Fruit fly (Drosophila melanogaster) whole organism, embryonic: ENCODE measurements around the gene CG5641.
A peak's percentile ranks its signal among the peaks of the same experiment; 100 is the strongest.

ENCODE experiments used
- Abd-B ChIP-seq: fragments of 200-800 bp; sonication (Bioruptor generic); optimal IDR thresholded peaks from 2 replicates; lab custom pipeline; 2018; ENCODE audit warnings: missing biosample characterization, mild to moderate bottlenecking, missing genetic modification characterization, moderate library complexity
- Ada2b ChIP-seq: fragments of 200-800 bp; sonication (Bioruptor generic); IDR thresholded peaks from 2 replicates; pipeline ENCODE4 v1.3.6; 2022; ENCODE audit warnings: missing biosample characterization, missing genetic modification characterization
- BEAF-32 ChIP-seq: fragments of 200-800 bp; sonication (Bioruptor generic); optimal IDR thresholded peaks from 3 replicates; lab custom pipeline; 2017; ENCODE audit warnings: missing biosample characterization, missing genetic modification characterization, mild to moderate bottlenecking, moderate library complexity, missing genetic modification reagents
- BtbVII ChIP-seq: fragments of 200-800 bp; sonication (Bioruptor generic); optimal IDR thresholded peaks from 3 replicates; lab custom pipeline; 2017; ENCODE audit warnings: missing biosample characterization, mild to moderate bottlenecking, missing genetic modification characterization
- CG10267 ChIP-seq: fragments of 200-800 bp; sonication (Bioruptor generic); optimal IDR thresholded peaks from 2 replicates; lab custom pipeline; 2018; ENCODE audit warnings: missing biosample characterization, mild to moderate bottlenecking, missing genetic modification characterization, moderate library complexity
- CG10543 ChIP-seq: fragments of 200-800 bp; sonication (Bioruptor generic); optimal IDR thresholded peaks from 3 replicates; lab custom pipeline; 2017; ENCODE audit warnings: missing biosample characterization, mild to moderate bottlenecking, missing genetic modification characterization, moderate library complexity
- CG11504 ChIP-seq: fragments of 200-800 bp; sonication (Bioruptor generic); optimal IDR thresholded peaks from 3 replicates; lab custom pipeline; 2019; ENCODE audit warnings: missing biosample characterization, mild to moderate bottlenecking, missing genetic modification characterization, moderate library complexity
- CG12299 ChIP-seq: fragments of 200-800 bp; sonication (Bioruptor generic); optimal IDR thresholded peaks from 2 replicates; lab custom pipeline; 2018; ENCODE audit warnings: missing biosample characterization, mild to moderate bottlenecking, missing genetic modification characterization
- CG12769 ChIP-seq: fragments of 200-800 bp; sonication (Bioruptor generic); optimal IDR thresholded peaks from 2 replicates; lab custom pipeline; 2019; ENCODE audit warnings: missing biosample characterization, mild to moderate bottlenecking, missing genetic modification characterization, moderate library complexity
- CG14965 ChIP-seq: fragments of 200-800 bp; sonication (Bioruptor generic); optimal IDR thresholded peaks from 2 replicates; lab custom pipeline; 2016; ENCODE audit warnings: missing biosample characterization, missing genetic modification characterization, borderline replicate concordance
- CG17568 ChIP-seq: fragments of 200-800 bp; sonication (Bioruptor generic); optimal IDR thresholded peaks from 2 replicates; lab custom pipeline; 2018; ENCODE audit warnings: missing biosample characterization, mild to moderate bottlenecking, missing genetic modification characterization, moderate library complexity
- CG17802 ChIP-seq: fragments of 200-800 bp; sonication (Bioruptor generic); optimal IDR thresholded peaks from 2 replicates; lab custom pipeline; 2018; ENCODE audit warnings: missing biosample characterization, mild to moderate bottlenecking, missing genetic modification characterization, moderate library complexity
- CG32772 ChIP-seq: fragments of 200-800 bp; sonication (Bioruptor generic); IDR thresholded peaks from 2 replicates; pipeline ENCODE4 v1.3.6; 2022; ENCODE audit warnings: missing biosample characterization, missing genetic modification characterization
- CG34224 ChIP-seq: fragments of 200-800 bp; sonication (Bioruptor generic); IDR thresholded peaks from 3 replicates; pipeline ENCODE4 v1.3.6; 2022; ENCODE audit warnings: missing biosample characterization, missing genetic modification characterization; ENCODE audit not compliant: partially characterized antibody
- CG6689 ChIP-seq: fragments of 200-800 bp; sonication (Bioruptor generic); IDR thresholded peaks from 2 replicates; pipeline ENCODE4 v1.3.6; 2022; ENCODE audit warnings: missing biosample characterization, missing genetic modification characterization
- CHES-1-like ChIP-seq: fragments of 200-800 bp; sonication (Bioruptor generic); optimal IDR thresholded peaks from 2 replicates; lab custom pipeline; 2016; ENCODE audit warnings: missing biosample characterization, missing genetic modification characterization
- D19B ChIP-seq: fragments of 200-800 bp; sonication (Bioruptor generic); optimal IDR thresholded peaks from 2 replicates; lab custom pipeline; 2017; ENCODE audit warnings: missing biosample characterization, mild to moderate bottlenecking, missing genetic modification characterization
- Dip3 ChIP-seq: fragments of 200-800 bp; sonication (Bioruptor generic); optimal IDR thresholded peaks from 3 replicates; lab custom pipeline; 2016; ENCODE audit warnings: missing biosample characterization, missing genetic modification characterization
- Drgx ChIP-seq: fragments of 200-800 bp; sonication (Bioruptor generic); IDR thresholded peaks from 2 replicates; pipeline ENCODE4 v1.3.6; 2022; ENCODE audit warnings: missing biosample characterization, missing genetic modification characterization
- Ets65A ChIP-seq: fragments of 200-800 bp; sonication (Bioruptor generic); peaks from one replicate; lab custom pipeline; 2016; ENCODE audit warnings: missing biosample characterization, missing genetic modification characterization
- Ets97D ChIP-seq: fragments of 200-800 bp; sonication (Bioruptor generic); optimal IDR thresholded peaks from 3 replicates; lab custom pipeline; 2016; ENCODE audit warnings: missing biosample characterization, missing genetic modification characterization
- HLH4C ChIP-seq: fragments of 200-800 bp; sonication (Bioruptor generic); IDR thresholded peaks from 3 replicates; pipeline ENCODE4 v1.3.6; 2022; ENCODE audit warnings: missing biosample characterization, missing genetic modification characterization; ENCODE audit not compliant: partially characterized antibody
- HmgZ ChIP-seq: fragments of 200-800 bp; sonication (Bioruptor generic); optimal IDR thresholded peaks from 2 replicates; lab custom pipeline; 2018; ENCODE audit warnings: missing biosample characterization, mild to moderate bottlenecking, missing genetic modification characterization
- Hmr ChIP-seq: fragments of 200-800 bp; sonication (Bioruptor generic); optimal IDR thresholded peaks from 3 replicates; lab custom pipeline; 2017; ENCODE audit warnings: mild to moderate bottlenecking, missing biosample characterization, missing genetic modification reagents, missing genetic modification characterization
- Mes4 ChIP-seq: fragments of 200-800 bp; sonication (Bioruptor generic); optimal IDR thresholded peaks from 2 replicates; lab custom pipeline; 2016; ENCODE audit warnings: missing biosample characterization, missing genetic modification characterization
- Opbp ChIP-seq: fragments of 200-800 bp; sonication (Bioruptor generic); IDR thresholded peaks from 3 replicates; pipeline ENCODE4 v1.3.6; 2022; ENCODE audit warnings: missing biosample characterization, missing genetic modification characterization; ENCODE audit not compliant: partially characterized antibody
- YL-1 ChIP-seq: fragments of 200-800 bp; sonication (Bioruptor generic); optimal IDR thresholded peaks from 3 replicates; lab custom pipeline; 2017; ENCODE audit warnings: missing biosample characterization, mild to moderate bottlenecking, missing genetic modification characterization
- amos ChIP-seq: fragments of 200-800 bp; sonication (Bioruptor generic); IDR thresholded peaks from 2 replicates; pipeline ENCODE4 v1.3.6; 2022; ENCODE audit warnings: missing biosample characterization, missing genetic modification characterization; ENCODE audit not compliant: partially characterized antibody
- ap ChIP-seq: fragments of 200-800 bp; sonication (Bioruptor generic); IDR thresholded peaks from 2 replicates; pipeline ENCODE4 v1.3.6; 2022; ENCODE audit warnings: missing biosample characterization, missing genetic modification characterization
- br ChIP-seq: fragments of >200 bp; optimal IDR thresholded peaks from 2 replicates; lab custom pipeline; 2017
- btn ChIP-seq: fragments of 200-800 bp; sonication (Bioruptor generic); optimal IDR thresholded peaks from 2 replicates; lab custom pipeline; 2016; ENCODE audit warnings: missing biosample characterization, missing genetic modification characterization
- chif ChIP-seq, 2 experiments: fragments of 200-800 bp; sonication (Bioruptor generic); optimal IDR thresholded peaks; 3 replicates each; lab custom pipeline; 2016; ENCODE audit warnings: missing biosample characterization in 2 of 2, missing genetic modification characterization in 2 of 2
- chinmo ChIP-seq: fragments of 200-800 bp; sonication (Bioruptor generic); IDR thresholded peaks from 4 replicates; pipeline ENCODE4 v1.3.6; 2022; ENCODE audit warnings: missing biosample characterization, missing genetic modification characterization; ENCODE audit not compliant: partially characterized antibody
- chm ChIP-seq: fragments of 200-800 bp; sonication (Bioruptor generic); IDR thresholded peaks from 2 replicates; pipeline ENCODE4 v1.3.6; 2022; ENCODE audit warnings: missing biosample characterization, missing genetic modification characterization
- crol ChIP-seq: fragments of 200-800 bp; sonication (Bioruptor generic); IDR thresholded peaks from 2 replicates; pipeline ENCODE4 v1.3.6; 2022; ENCODE audit warnings: missing biosample characterization, missing genetic modification characterization
- cwo ChIP-seq: fragments of 200-800 bp; sonication (Bioruptor generic); optimal IDR thresholded peaks from 3 replicates; lab custom pipeline; 2017; ENCODE audit warnings: missing biosample characterization, missing genetic modification characterization, mild to moderate bottlenecking, moderate library complexity, missing genetic modification reagents
- esg ChIP-seq: fragments of 200-800 bp; sonication (Bioruptor generic); conservative IDR thresholded peaks from 2 replicates; pipeline ENCODE4 v1.3.6; 2022; ENCODE audit warnings: missing biosample characterization, missing genetic modification characterization
- eyg ChIP-seq: fragments of 200-800 bp; sonication (Bioruptor generic); optimal IDR thresholded peaks from 3 replicates; lab custom pipeline; 2016; ENCODE audit warnings: missing biosample characterization, missing genetic modification characterization
- hbn ChIP-seq: fragments of 200-800 bp; sonication (Bioruptor generic); IDR thresholded peaks from 2 replicates; pipeline ENCODE4 v1.3.6; 2022; ENCODE audit warnings: missing biosample characterization, missing genetic modification characterization; ENCODE audit not compliant: partially characterized antibody
- hth ChIP-seq: fragments of >200 bp; optimal IDR thresholded peaks from 2 replicates; lab custom pipeline; 2017; ENCODE audit warnings: inconsistent platforms
- knrl ChIP-seq: fragments of 200-800 bp; sonication (Bioruptor generic); IDR thresholded peaks from 3 replicates; pipeline ENCODE4 v1.3.6; 2022; ENCODE audit warnings: missing biosample characterization, missing genetic modification characterization; ENCODE audit not compliant: partially characterized antibody
- lov ChIP-seq, 2 experiments: fragments of 200-800 bp in 1 of 2; fragments of >200 bp in 1 of 2; sonication (Bioruptor generic) in 1 of 2; IDR thresholded peaks in 1 of 2; optimal IDR thresholded peaks in 1 of 2; 2 replicates in 1 of 2; 3 replicates in 1 of 2; pipeline versions ENCODE4 v1.3.6 to Lab custom; 2017 to 2022; ENCODE audit warnings: missing biosample characterization in 1 of 2, missing genetic modification characterization in 1 of 2
- mam ChIP-seq: fragments of 200-800 bp; sonication (Bioruptor generic); optimal IDR thresholded peaks from 3 replicates; lab custom pipeline; 2016; ENCODE audit warnings: missing biosample characterization, missing genetic modification characterization
- otp ChIP-seq: fragments of 200-800 bp; sonication (Bioruptor generic); IDR thresholded peaks from 3 replicates; pipeline ENCODE4, ENCODE4 v1.3.6; 2022; ENCODE audit warnings: missing biosample characterization, missing genetic modification characterization
- pzg ChIP-seq: fragments of 200-800 bp; sonication (Bioruptor generic); optimal IDR thresholded peaks from 3 replicates; lab custom pipeline; 2018; ENCODE audit warnings: missing biosample characterization, mild to moderate bottlenecking, missing genetic modification characterization, moderate library complexity
- rib ChIP-seq: fragments of 200-800 bp; sonication (Bioruptor generic); IDR thresholded peaks from 2 replicates; pipeline ENCODE4 v1.3.6; 2022; ENCODE audit warnings: missing biosample characterization, missing genetic modification characterization
- sens ChIP-seq: fragments of 200-800 bp; sonication (Bioruptor generic); peaks from one replicate; lab custom pipeline; 2016; ENCODE audit warnings: missing biosample characterization, missing genetic modification characterization
- slbo ChIP-seq: fragments of 200-800 bp; sonication (Bioruptor generic); IDR thresholded peaks from 2 replicates; pipeline ENCODE4 v1.3.6; 2022; ENCODE audit warnings: missing biosample characterization, missing genetic modification characterization
- tll ChIP-seq, 2 experiments: fragments of 200-800 bp in 1 of 2; fragments of >200 bp in 1 of 2; sonication (Bioruptor generic) in 1 of 2; optimal IDR thresholded peaks; 2 replicates each; lab custom pipeline; 2017 to 2019; ENCODE audit warnings: missing biosample characterization in 2 of 2, missing genetic modification characterization in 2 of 2, mild to moderate bottlenecking in 1 of 2, moderate library complexity in 1 of 2
- zen2 ChIP-seq: fragments of 200-800 bp; sonication (Bioruptor generic); IDR thresholded peaks from 3 replicates; pipeline ENCODE4 v1.3.6; 2022; ENCODE audit warnings: missing biosample characterization, missing genetic modification characterization; ENCODE audit not compliant: partially characterized antibody

The CG5641 gene

dm6 chr3R:12456370-12456940 lies 27.4 kb upstream of the CG5641 start, which contains the start of gene trus (continued):
- no peak for TF ChIP-seq CG6689 (GFP tag; lab: Robert Waterston, UW)
- TF ChIP-seq lov (optimal IDR thresholded peaks at IDR 0.05; lab: Kevin White, UChicago), result no peak
- no peak for TF ChIP-seq lov (GFP tag; IDR thresholded peaks at IDR 0.05; lab: Robert Waterston, UW)
- TF ChIP-seq CG17802, result no peak
- TF ChIP-seq Drgx (GFP tag; lab: Robert Waterston, UW), result no peak
- no peak for TF ChIP-seq br (lab: Kevin White, UChicago)
- peak; percentile 91 for TF ChIP-seq hbn (GFP tag; lab: Robert Waterston, UW)
- TF ChIP-seq esg (GFP tag; lab: Robert Waterston, UW), result no peak
- no peak for TF ChIP-seq BtbVII (GFP tag; lab: Kevin White, UChicago)
- TF ChIP-seq eyg (GFP tag; lab: Kevin White, UChicago), result no peak
- no peak for TF ChIP-seq CG12299 (tag; lab: Kevin White, UChicago)
- no peak for TF ChIP-seq sens (GFP tag; lab: Kevin White, UChicago)
- peak; percentile 55 for TF ChIP-seq YL-1 (GFP tag; lab: Kevin White, UChicago)
- no peak for TF ChIP-seq chm (GFP tag; lab: Robert Waterston, UW)
- TF ChIP-seq CG14965 (GFP tag; lab: Kevin White, UChicago), result no peak
- TF ChIP-seq Dip3 (GFP tag; lab: Kevin White, UChicago), result no peak
- peak; percentile 92 for TF ChIP-seq CG34224 (GFP tag; lab: Robert Waterston, UW)
- peak; percentile 4 for TF ChIP-seq Ets97D (GFP tag; lab: Kevin White, UChicago)
- no peak for TF ChIP-seq hth (lab: Kevin White, UChicago)
- TF ChIP-seq chif (GFP tag; optimal IDR thresholded peaks at IDR 0.05; lab: Kevin White, UChicago), result no peak
- TF ChIP-seq CG12769 (tag; lab: Kevin White, UChicago), result no peak
- peak; percentile 14 for TF ChIP-seq HmgZ
- TF ChIP-seq CG10267 (tag; lab: Kevin White, UChicago), result no peak
- TF ChIP-seq crol (GFP tag; lab: Robert Waterston, UW), result no peak
- TF ChIP-seq BEAF-32 (GFP tag; lab: Kevin White, UChicago), result peak; percentile 83
- TF ChIP-seq tll (GFP tag; optimal IDR thresholded peaks at IDR 0.05; lab: Kevin White, UChicago), result no peak
- TF ChIP-seq Mes4 (GFP tag; lab: Kevin White, UChicago), result no peak
- TF ChIP-seq CG10543 (GFP tag; lab: Kevin White, UChicago), result no peak
- TF ChIP-seq mam, result no peak
- TF ChIP-seq ap, result no peak
- peak; percentile 87 for TF ChIP-seq HLH4C (GFP tag; lab: Robert Waterston, UW)
- no peak for TF ChIP-seq CG17568
- 0 out of 2 replicates have a peak, but pooled peaks have one; percentile 8 for TF ChIP-seq rib (GFP tag; lab: Robert Waterston, UW)
- peak; percentile 85 for TF ChIP-seq zen2
- no peak for TF ChIP-seq btn (GFP tag; lab: Kevin White, UChicago)
- no peak for TF ChIP-seq slbo (GFP tag; lab: Robert Waterston, UW)
- no peak for TF ChIP-seq cwo (GFP tag; lab: Kevin White, UChicago)
- TF ChIP-seq Opbp, result peak; percentile 89
- TF ChIP-seq pzg (GFP tag; lab: Kevin White, UChicago), result peak; percentile 70
- no peak for TF ChIP-seq Hmr
- no peak for TF ChIP-seq otp (GFP tag; lab: Robert Waterston, UW)
- no peak for TF ChIP-seq Abd-B
- TF ChIP-seq CHES-1-like (GFP tag; lab: Kevin White, UChicago), result no peak
- TF ChIP-seq knrl, result peak; percentile 77; the same call in 2 of the 3 replicates
- TF ChIP-seq chinmo (GFP tag; lab: Robert Waterston, UW), result peak; percentile 87
- no peak for TF ChIP-seq CG11504 (tag; lab: Kevin White, UChicago)
- TF ChIP-seq CG32772 (GFP tag; lab: Robert Waterston, UW), result no peak
- peak; percentile 90 for TF ChIP-seq amos (GFP tag; lab: Robert Waterston, UW)
- TF ChIP-seq Ets65A (GFP tag; lab: Kevin White, UChicago), result no peak
- no peak for TF ChIP-seq Ada2b (GFP tag; lab: Robert Waterston, UW)
- TF ChIP-seq D19B (GFP tag; lab: Kevin White, UChicago), result no peak
